Fruit fly (Drosophila melanogaster): ENCODE data around the gene Ald1.
A peak's percentile ranks its signal among the peaks of the same experiment; 100 is the strongest.

The Ald1 gene

dm6 chr3R:26261244-26261788 is at the start of gene Ald1:
Ald1 (minus strand) TSS chr3R:26261591.
- TF ChIP-seq psq (optimal IDR thresholded peaks at IDR 0.05) (no peak), usp (GFP tag; optimal IDR thresholded peaks at IDR 0.05) (no peak), Dll (optimal IDR thresholded peaks at IDR 0.05) (no peak), EcR (GFP tag; optimal IDR thresholded peaks at IDR 0.05) (no peak), pan (optimal IDR thresholded peaks at IDR 0.05) (no peak), CG8478 (optimal IDR thresholded peaks at IDR 0.05) (no peak)

- TF ChIP-seq EcR (GFP tag; optimal IDR thresholded peaks at IDR 0.05) (no peak), psq (optimal IDR thresholded peaks at IDR 0.05) (no peak), CG8478 (optimal IDR thresholded peaks at IDR 0.05) (no peak), usp (GFP tag; optimal IDR thresholded peaks at IDR 0.05) (no peak), pan (optimal IDR thresholded peaks at IDR 0.05) (no peak), Dll (optimal IDR thresholded peaks at IDR 0.05) (no peak)
Measured at dm6 chr3R:26280403-26280802, 19.0 kb upstream of the Ald1 start.

- TF ChIP-seq psq (optimal IDR thresholded peaks at IDR 0.05) (no peak), EcR (GFP tag; optimal IDR thresholded peaks at IDR 0.05) (no peak), Dll (optimal IDR thresholded peaks at IDR 0.05) (no peak), CG8478 (optimal IDR thresholded peaks at IDR 0.05) (no peak), pan (optimal IDR thresholded peaks at IDR 0.05) (no peak), usp (GFP tag; optimal IDR thresholded peaks at IDR 0.05) (no peak)
Measured at dm6 chr3R:26262478-26262877, 1.1 kb upstream of the Ald1 start, which contains the start of gene CG6154. CG6154 (plus strand) TSS chr3R:26262662.

dm6 chr3R:26260692-26261243 is 623 bp downstream of the Ald1 start:
- TF ChIP-seq pan (optimal IDR thresholded peaks at IDR 0.05) (no peak), EcR (GFP tag; optimal IDR thresholded peaks at IDR 0.05) (peak in 1 of 2 experiments; percentile 74)

- TF ChIP-seq usp (GFP tag; optimal IDR thresholded peaks at IDR 0.05) (no peak), psq (optimal IDR thresholded peaks at IDR 0.05) (no peak), pan (optimal IDR thresholded peaks at IDR 0.05) (no peak), EcR (GFP tag; optimal IDR thresholded peaks at IDR 0.05) (no peak), Dll (optimal IDR thresholded peaks at IDR 0.05) (no peak), CG8478 (optimal IDR thresholded peaks at IDR 0.05) (no peak)
Measured at dm6 chr3R:26259863-26260262, 1.5 kb downstream of the Ald1 start.

dm6 chr3R:26258955-26259354 is 2.4 kb downstream of the Ald1 start:
- no peak for TF ChIP-seq Dll (optimal IDR thresholded peaks at IDR 0.05)
- no peak for TF ChIP-seq pan (optimal IDR thresholded peaks at IDR 0.05)
- no peak for TF ChIP-seq EcR (GFP tag; optimal IDR thresholded peaks at IDR 0.05)
- no peak for TF ChIP-seq CG8478 (optimal IDR thresholded peaks at IDR 0.05)
- no peak for TF ChIP-seq usp (GFP tag; optimal IDR thresholded peaks at IDR 0.05)
- TF ChIP-seq psq (optimal IDR thresholded peaks at IDR 0.05): no peak

- no peak for TF ChIP-seq CG8478 (optimal IDR thresholded peaks at IDR 0.05)
- TF ChIP-seq pan (optimal IDR thresholded peaks at IDR 0.05): no peak
- no peak for TF ChIP-seq Dll (optimal IDR thresholded peaks at IDR 0.05)
- TF ChIP-seq usp (GFP tag; optimal IDR thresholded peaks at IDR 0.05): no peak
- TF ChIP-seq psq (optimal IDR thresholded peaks at IDR 0.05): no peak
Measured at dm6 chr3R:26258384-26258819, 3.0 kb downstream of the Ald1 start.

dm6 chr3R:26253792-26254191 is 7.6 kb downstream of the Ald1 start:
- TF ChIP-seq CG8478 (optimal IDR thresholded peaks at IDR 0.05): no peak
- TF ChIP-seq EcR (GFP tag; optimal IDR thresholded peaks at IDR 0.05): no peak
- TF ChIP-seq Dll (optimal IDR thresholded peaks at IDR 0.05): no peak
- TF ChIP-seq psq (optimal IDR thresholded peaks at IDR 0.05): no peak
- TF ChIP-seq pan (optimal IDR thresholded peaks at IDR 0.05): no peak
- TF ChIP-seq usp (GFP tag; optimal IDR thresholded peaks at IDR 0.05): no peak

- no peak for TF ChIP-seq usp (GFP tag; optimal IDR thresholded peaks at IDR 0.05)
- TF ChIP-seq EcR (GFP tag; optimal IDR thresholded peaks at IDR 0.05): no peak
- TF ChIP-seq CG8478 (optimal IDR thresholded peaks at IDR 0.05): no peak
- no peak for TF ChIP-seq Dll (optimal IDR thresholded peaks at IDR 0.05)
- TF ChIP-seq pan (optimal IDR thresholded peaks at IDR 0.05): no peak
- no peak for TF ChIP-seq psq (optimal IDR thresholded peaks at IDR 0.05)
Measured at dm6 chr3R:26251730-26252129, 9.7 kb downstream of the Ald1 start.

dm6 chr3R:26249832-26250231 is 11.6 kb downstream of the Ald1 start:
- no peak for TF ChIP-seq CG8478 (optimal IDR thresholded peaks at IDR 0.05)
- no peak for TF ChIP-seq EcR (GFP tag; optimal IDR thresholded peaks at IDR 0.05)
- TF ChIP-seq usp (GFP tag; optimal IDR thresholded peaks at IDR 0.05): no peak
- no peak for TF ChIP-seq Dll (optimal IDR thresholded peaks at IDR 0.05)
- TF ChIP-seq pan (optimal IDR thresholded peaks at IDR 0.05): no peak

- TF ChIP-seq usp (GFP tag; optimal IDR thresholded peaks at IDR 0.05) (no peak), psq (optimal IDR thresholded peaks at IDR 0.05) (no peak), pan (optimal IDR thresholded peaks at IDR 0.05) (no peak), EcR (GFP tag; optimal IDR thresholded peaks at IDR 0.05) (no peak), Dll (optimal IDR thresholded peaks at IDR 0.05) (no peak), CG8478 (optimal IDR thresholded peaks at IDR 0.05) (no peak)
Measured at dm6 chr3R:26247801-26248525, 13.4 kb downstream of the Ald1 start.

- TF ChIP-seq CG8478 (optimal IDR thresholded peaks at IDR 0.05): no peak
Measured at dm6 chr3R:26242454-26243082, 18.8 kb downstream of the Ald1 start.

All from whole organism.